Fruit fly (Drosophila melanogaster): ENCODE results near the gene Traf6.
A peak's percentile ranks its signal among the peaks of the same experiment; 100 is the strongest.

The Traf6 gene

DNA sequence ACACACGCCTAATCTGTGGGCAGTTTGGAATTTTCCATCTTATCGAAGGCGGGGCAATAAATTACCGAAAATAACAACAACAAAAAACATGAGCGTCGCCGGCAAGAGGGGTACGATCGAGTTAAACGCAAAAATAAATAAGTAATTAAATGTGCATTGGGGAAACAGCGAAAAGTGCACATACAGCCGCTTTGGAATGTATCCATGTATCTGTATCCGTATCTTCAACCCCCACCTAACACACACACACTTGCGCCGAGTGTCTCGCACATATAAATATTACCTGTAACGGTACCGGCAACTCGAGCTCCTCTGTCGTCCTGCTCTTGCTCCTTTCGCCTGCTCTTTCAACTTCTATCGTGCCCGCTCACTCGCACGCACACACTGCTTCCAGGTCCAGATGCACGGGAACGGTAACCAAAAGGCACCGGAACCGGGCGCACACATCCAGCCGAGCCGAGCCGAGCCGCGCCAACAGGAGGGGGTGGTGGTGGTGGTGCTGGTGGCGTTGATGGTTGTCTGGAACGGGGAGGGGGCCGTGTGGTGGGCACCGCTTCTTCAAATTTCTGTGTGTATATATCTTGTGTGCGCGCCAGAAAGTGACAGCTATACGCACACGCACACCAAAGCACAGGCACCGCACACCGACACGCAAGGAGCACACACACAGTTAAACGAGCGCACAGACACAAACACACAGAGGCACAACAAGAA, 15.7 kb downstream of the Traf6 start (continued):
- TF ChIP-seq Hr51 (GFP tag; optimal IDR thresholded peaks at IDR 0.05) (peak; percentile 23 to 37), CG11723 (GFP tag; optimal IDR thresholded peaks at IDR 0.05) (no peak), Lpt (GFP tag; optimal IDR thresholded peaks at IDR 0.05) (no peak), nerfin-1 (tag; optimal IDR thresholded peaks at IDR 0.05) (peak; percentile 72), CG1832 (GFP tag; optimal IDR thresholded peaks at IDR 0.05) (peak; percentile 91), Hand (GFP tag; optimal IDR thresholded peaks at IDR 0.05) (peak; percentile 4), CG12155 (GFP tag; optimal IDR thresholded peaks at IDR 0.05) (peak; percentile 8), Med (GFP tag) (peak; percentile 83), MTF-1 (GFP tag; optimal IDR thresholded peaks at IDR 0.05; ENCODE audit: borderline replicate concordance) (no peak), CG12299 (tag; optimal IDR thresholded peaks at IDR 0.05) (peak; percentile 30), CG4730 (GFP tag; IDR thresholded peaks at IDR 0.05) (no peak; the same call in 1 of the 2 replicates), chif (GFP tag; optimal IDR thresholded peaks at IDR 0.05) (no peak), bab2 (GFP tag; optimal IDR thresholded peaks at IDR 0.05) (peak; percentile 5), kah (GFP tag; optimal IDR thresholded peaks at IDR 0.05) (peak; percentile 9), CG8089 (GFP tag; optimal IDR thresholded peaks at IDR 0.05) (peak; percentile 25), gem (tag; optimal IDR thresholded peaks at IDR 0.05) (peak; percentile 46), CG11504 (tag; optimal IDR thresholded peaks at IDR 0.05) (peak; percentile 24), schlank (tag; optimal IDR thresholded peaks at IDR 0.05) (no peak), ems (GFP tag; optimal IDR thresholded peaks at IDR 0.05) (peak; percentile 15), HLH54F (GFP tag; optimal IDR thresholded peaks at IDR 0.05) (peak; percentile 23), pzg (GFP tag; optimal IDR thresholded peaks at IDR 0.05) (no peak), CG7963 (GFP tag; IDR thresholded peaks at IDR 0.05; ENCODE audit: partially characterized antibody) (no peak), zfh2 (GFP tag; optimal IDR thresholded peaks at IDR 0.05) (peak; percentile 24), tx (GFP tag; optimal IDR thresholded peaks at IDR 0.05) (no peak), Elba2 (GFP tag; optimal IDR thresholded peaks at IDR 0.05) (no peak), stc (GFP tag; IDR thresholded peaks at IDR 0.05) (no peak), vvl (GFP tag; IDR thresholded peaks at IDR 0.05) (peak; percentile 18; the same call in 1 of the 2 replicates), Atf-2 (GFP tag; optimal IDR thresholded peaks at IDR 0.05) (peak; percentile 5), Dad (GFP tag; optimal IDR thresholded peaks at IDR 0.05) (no peak), twi (tag; optimal IDR thresholded peaks at IDR 0.05) (no peak), ase (GFP tag; IDR thresholded peaks at IDR 0.05) (no peak), ken (GFP tag; IDR thresholded peaks at IDR 0.05) (no peak), CG17385 (GFP tag; optimal IDR thresholded peaks at IDR 0.05) (no peak), Aef1 (GFP tag; IDR thresholded peaks at IDR 0.05) (peak; percentile 45; the same call in 2 of the 3 replicates), CG6689 (GFP tag; IDR thresholded peaks at IDR 0.05) (no peak), CG14710 (tag; optimal IDR thresholded peaks at IDR 0.05) (no peak), gfzf (GFP tag; optimal IDR thresholded peaks at IDR 0.05) (no peak), CG10565 (GFP tag; optimal IDR thresholded peaks at IDR 0.05) (no peak), sd (tag; optimal IDR thresholded peaks at IDR 0.05) (peak; percentile 87), grau (tag; optimal IDR thresholded peaks at IDR 0.05) (no peak), CG10979 (tag; optimal IDR thresholded peaks at IDR 0.05) (peak; percentile 3), ewg (GFP tag; optimal IDR thresholded peaks at IDR 0.05) (no peak), CG7786 (GFP tag; optimal IDR thresholded peaks at IDR 0.05) (peak; percentile 36), CG7928 (GFP tag; optimal IDR thresholded peaks at IDR 0.05) (no peak), knrl (GFP tag; IDR thresholded peaks at IDR 0.05; ENCODE audit: partially characterized antibody) (no peak), CG2129 (GFP tag; IDR thresholded peaks at IDR 0.05; ENCODE audit: partially characterized antibody) (no peak), CG10462 (GFP tag; optimal IDR thresholded peaks at IDR 0.05) (peak; percentile 50), Doc2 (GFP tag; IDR thresholded peaks at IDR 0.05) (no peak), Gsc (GFP tag; IDR thresholded peaks at IDR 0.05) (no peak)

Measured in whole organism, embryonic.